Worm (Caenorhabditis elegans) whole organism, L4 larva: ENCODE measurements around the gene srw-71.
A peak's percentile ranks its signal among the peaks of the same experiment; 100 is the strongest.

ENCODE experiments used
- aly-2 ChIP-seq: sonication (generic microtip); optimal IDR thresholded peaks from 2 replicates; lab custom pipeline; 2018; ENCODE audit warnings: missing biosample characterization, missing genetic modification characterization
- nhr-6 ChIP-seq: fragments of 150-350 bp; optimal IDR thresholded peaks from 2 replicates; lab custom pipeline; 2014; ENCODE audit warnings: missing biosample characterization, missing genetic modification characterization
- set-16 ChIP-seq: fragments of 200-800 bp; sonication (Bioruptor generic); IDR thresholded peaks from 2 replicates; pipeline ENCODE4 v1.3.6; 2022; ENCODE audit warnings: missing genetic modification reagents, missing genetic modification characterization, missing compliant biosample characterization
- unc-62 ChIP-seq, 3 experiments: fragments of 150-350 bp in 1 of 3; sonication (generic microtip); optimal IDR thresholded peaks in 2 of 3; peaks in 1 of 3; 1 replicate in 1 of 3; 2 replicates in 2 of 3; lab custom pipeline; 2014 to 2017; ENCODE audit warnings: missing biosample characterization in 3 of 3, missing genetic modification characterization in 3 of 3, missing genetic modification reagents in 3 of 3, missing genotype in 1 of 3

ce11 chrV:7437538-7437937 lies 6.6 kb upstream of the srw-71 start, which contains the start of gene F25E5.9:
- TF ChIP-seq nhr-6 (tag; lab: Kevin White, UChicago), result peak; percentile 2
- peak in 1 of 2 experiments; percentile 33 for TF ChIP-seq unc-62 (GFP tag; optimal IDR thresholded peaks at IDR 0.05 in 1 of 2; lab: Kevin White, UChicago)
- no peak for TF ChIP-seq unc-62 (tag; optimal IDR thresholded peaks at IDR 0.05; lab: Kevin White, UChicago)
- TF ChIP-seq aly-2 (tag; lab: Kevin White, UChicago), result no peak
- TF ChIP-seq set-16 (GFP tag; lab: Robert Waterston, UW), result 0 out of 2 replicates have a peak, but pooled peaks have one; percentile 12
